Worm (Caenorhabditis elegans): Measurements from ENCODE around the gene Y119D3B.14.

The Y119D3B.14 gene

ce11 chrIII:1218221-1218620 lies 24.6 kb upstream of the Y119D3B.14 start (continued):
- TF ChIP-seq nhr-237 (tag; optimal IDR thresholded peaks at IDR 0.05) (no peak), C16A3.4 (tag; optimal IDR thresholded peaks at IDR 0.05) (no peak), efl-3 (GFP tag; optimal IDR thresholded peaks at IDR 0.05) (no peak), sptf-1 (tag; optimal IDR thresholded peaks at IDR 0.05) (no peak), ama-1 (optimal IDR thresholded peaks at IDR 0.05) (no peak), tlp-1 (tag; optimal IDR thresholded peaks at IDR 0.05) (no peak), vab-15 (tag; optimal IDR thresholded peaks at IDR 0.05) (no peak), nhr-85 (tag) (no peak), blmp-1 (tag; optimal IDR thresholded peaks at IDR 0.05) (no peak), mep-1 (tag; optimal IDR thresholded peaks at IDR 0.05) (peak; percentile 29), hlh-4 (tag; optimal IDR thresholded peaks at IDR 0.05) (no peak), tbx-2 (tag; optimal IDR thresholded peaks at IDR 0.05) (no peak), nhr-20 (tag; optimal IDR thresholded peaks at IDR 0.05) (peak; percentile 2), dsc-1 (tag; optimal IDR thresholded peaks at IDR 0.05) (peak; percentile 10), lsy-2 (tag; optimal IDR thresholded peaks at IDR 0.05) (peak in 1 of 2 experiments; percentile 17), nhr-11 (tag; optimal IDR thresholded peaks at IDR 0.05) (no peak), rnt-1 (tag; optimal IDR thresholded peaks at IDR 0.05) (peak; percentile 33), nhr-90 (tag; optimal IDR thresholded peaks at IDR 0.05; ENCODE audit: poor library complexity) (peak; percentile 24), fkh-10 (GFP tag; optimal IDR thresholded peaks at IDR 0.05) (no peak)

DNA sequence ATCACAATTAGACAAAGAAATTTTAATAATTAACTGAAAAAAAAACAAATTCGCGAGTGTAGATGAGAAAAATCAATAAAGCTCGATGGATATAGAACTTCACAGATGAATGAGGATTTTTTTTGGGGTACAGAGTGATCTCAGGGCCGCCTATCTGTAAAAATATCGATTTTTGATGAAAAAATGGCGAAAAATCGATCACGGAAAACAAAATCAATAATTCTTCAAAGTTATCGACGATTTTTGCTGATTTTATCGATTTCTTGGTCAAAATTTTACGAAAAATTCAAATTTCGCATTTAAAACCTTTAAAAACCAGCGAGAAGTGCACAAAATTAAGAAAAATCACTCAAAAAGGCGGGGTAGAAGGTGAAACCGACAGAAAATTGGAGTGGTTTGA lies 22.5 kb upstream of the Y119D3B.14 start:
- TF ChIP-seq dsc-1 (tag; optimal IDR thresholded peaks at IDR 0.05) (no peak), ceh-8 (GFP tag; optimal IDR thresholded peaks at IDR 0.05) (no peak), unc-86 (tag; optimal IDR thresholded peaks at IDR 0.05) (no peak), nhr-19 (GFP tag; conservative IDR thresholded peaks at IDR 0.05) (no peak), xbp-1 (tag; optimal IDR thresholded peaks at IDR 0.05) (no peak), fos-1 (tag; optimal IDR thresholded peaks at IDR 0.05) (no peak), pax-3 (tag; optimal IDR thresholded peaks at IDR 0.05) (no peak), nhr-28 (tag; optimal IDR thresholded peaks at IDR 0.05) (no peak)

DNA sequence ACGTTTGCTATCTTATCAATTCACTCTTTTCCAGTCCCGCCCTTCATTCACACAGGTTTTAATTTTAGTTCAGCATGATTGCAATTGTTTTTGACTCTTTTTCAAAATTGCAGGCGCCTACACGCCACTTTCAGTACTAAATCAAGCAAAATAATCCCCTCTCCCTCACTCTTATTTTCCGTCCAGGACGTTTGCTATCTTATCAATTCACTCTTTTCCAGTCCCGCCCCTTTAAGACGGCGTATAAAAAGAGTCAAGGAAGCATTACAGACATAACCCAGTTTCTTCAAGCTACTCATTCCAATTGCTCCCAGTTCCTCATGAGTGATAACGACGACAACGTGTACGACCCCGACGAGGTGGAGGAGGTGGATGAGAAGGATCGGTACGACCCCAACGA lies 21.1 kb upstream of the Y119D3B.14 start, which contains the start of gene Y119D3B.21:
Gene Y119D3B.21 (plus strand): TSS at position 321 of the 400 bp plus-strand sequence.
- no peak for TF ChIP-seq efl-1 (optimal IDR thresholded peaks at IDR 0.05)
- peak in 1 of 2 experiments; percentile 74 for TF ChIP-seq efl-1 (GFP tag; optimal IDR thresholded peaks at IDR 0.05 in 1 of 2)
- peak; percentile 31 for TF ChIP-seq ama-1 (optimal IDR thresholded peaks at IDR 0.05)
- TF ChIP-seq fos-1 (tag; optimal IDR thresholded peaks at IDR 0.05): no peak
- TF ChIP-seq hpl-2 (GFP tag; optimal IDR thresholded peaks at IDR 0.05): no peak
- no peak for TF ChIP-seq fkh-8 (tag; optimal IDR thresholded peaks at IDR 0.05)
- no peak for TF ChIP-seq sptf-1 (tag; optimal IDR thresholded peaks at IDR 0.05)
- no peak for TF ChIP-seq nhr-11 (tag; optimal IDR thresholded peaks at IDR 0.05)
- peak; percentile 87 for TF ChIP-seq elt-2 (tag; optimal IDR thresholded peaks at IDR 0.05)
- TF ChIP-seq F16B12.6 (tag; optimal IDR thresholded peaks at IDR 0.05): no peak
- peak in 1 of 2 experiments; percentile 31 for TF ChIP-seq lin-35 (GFP tag; optimal IDR thresholded peaks at IDR 0.05)
- no peak for TF ChIP-seq unc-86 (tag; optimal IDR thresholded peaks at IDR 0.05)

- TF ChIP-seq pqm-1 (tag; optimal IDR thresholded peaks at IDR 0.05) (no peak), mef-2 (tag; optimal IDR thresholded peaks at IDR 0.05) (no peak), lin-35 (GFP tag; optimal IDR thresholded peaks at IDR 0.05) (no peak), egl-27 (tag; optimal IDR thresholded peaks at IDR 0.05) (no peak), zag-1 (tag; optimal IDR thresholded peaks at IDR 0.05) (no peak), nhr-85 (tag) (no peak), unc-86 (tag; optimal IDR thresholded peaks at IDR 0.05) (no peak), fkh-8 (tag; optimal IDR thresholded peaks at IDR 0.05) (no peak)
Observed at ce11 chrIII:1214121-1214673, 20.6 kb upstream of the Y119D3B.14 start.

Measured in whole organism, L1 larva.